Fruit fly (Drosophila melanogaster) whole organism, embryonic: Measurements from ENCODE around the gene CG9288.

Source experiments
- Atf6 ChIP-seq: fragments of 200-800 bp; sonication (Bioruptor generic); IDR thresholded peaks from 2 replicates; pipeline ENCODE4 v1.3.6; 2022; ENCODE audit warnings: missing biosample characterization, missing genetic modification characterization
- B-H2 ChIP-seq: fragments of 200-800 bp; sonication (Bioruptor generic); optimal IDR thresholded peaks from 2 replicates; lab custom pipeline; 2018; ENCODE audit warnings: missing biosample characterization, mild to moderate bottlenecking, missing genetic modification characterization
- CG10959 ChIP-seq: fragments of 200-800 bp; sonication (Bioruptor generic); IDR thresholded peaks from 2 replicates; pipeline ENCODE4 v1.3.6; 2022; ENCODE audit warnings: missing biosample characterization, missing genetic modification characterization
- CG11456 ChIP-seq: fragments of 200-800 bp; sonication (Bioruptor generic); IDR thresholded peaks from 3 replicates; pipeline ENCODE4 v1.3.6; 2022; ENCODE audit warnings: missing biosample characterization, missing genetic modification characterization
- CG13287 ChIP-seq: fragments of 200-800 bp; sonication (Bioruptor generic); IDR thresholded peaks from 2 replicates; pipeline ENCODE4 v1.3.6; 2022; ENCODE audit warnings: missing biosample characterization, missing genetic modification characterization; ENCODE audit not compliant: partially characterized antibody
- CG13624 ChIP-seq: fragments of 200-800 bp; sonication (Bioruptor generic); optimal IDR thresholded peaks from 2 replicates; lab custom pipeline; 2016; ENCODE audit warnings: missing biosample characterization, missing genetic modification characterization
- CG14667 ChIP-seq: fragments of 200-800 bp; sonication (Bioruptor generic); IDR thresholded peaks from 2 replicates; pipeline ENCODE4 v1.3.6; 2022; ENCODE audit warnings: missing biosample characterization, missing genetic modification characterization
- CG15514 ChIP-seq: fragments of 200-800 bp; sonication (Bioruptor generic); optimal IDR thresholded peaks from 3 replicates; lab custom pipeline; 2017; ENCODE audit warnings: missing biosample characterization, missing genetic modification characterization, mild to moderate bottlenecking, moderate library complexity, missing genetic modification reagents
- CG1603 ChIP-seq: fragments of 200-800 bp; sonication (Bioruptor generic); optimal IDR thresholded peaks from 2 replicates; lab custom pipeline; 2019; ENCODE audit warnings: missing biosample characterization, mild to moderate bottlenecking, missing genetic modification characterization, moderate library complexity
- CG16863 ChIP-seq: fragments of 200-800 bp; sonication (Bioruptor generic); optimal IDR thresholded peaks from 3 replicates; lab custom pipeline; 2016; ENCODE audit warnings: missing biosample characterization, missing genetic modification characterization
- CG30403 ChIP-seq: fragments of 200-800 bp; sonication (Bioruptor generic); optimal IDR thresholded peaks from 3 replicates; lab custom pipeline; 2016; ENCODE audit warnings: missing biosample characterization, missing genetic modification characterization
- CG30431 ChIP-seq: fragments of 200-800 bp; sonication (Bioruptor generic); optimal IDR thresholded peaks from 2 replicates; lab custom pipeline; 2017; ENCODE audit warnings: missing biosample characterization, missing genetic modification characterization
- CG3281 ChIP-seq: fragments of 200-800 bp; sonication (Bioruptor generic); optimal IDR thresholded peaks from 3 replicates; lab custom pipeline; 2017; ENCODE audit warnings: missing biosample characterization, mild to moderate bottlenecking, missing genetic modification characterization
- CG5245 ChIP-seq: fragments of 200-800 bp; sonication (Bioruptor generic); optimal IDR thresholded peaks from 3 replicates; lab custom pipeline; 2016; ENCODE audit warnings: missing biosample characterization, missing genetic modification characterization
- CG6175 ChIP-seq: fragments of 200-800 bp; sonication (Bioruptor generic); IDR thresholded peaks from 3 replicates; pipeline ENCODE4 v1.3.6; 2022; ENCODE audit warnings: missing biosample characterization, missing genetic modification characterization
- CG6854 ChIP-seq: fragments of 200-800 bp; sonication (Bioruptor generic); optimal IDR thresholded peaks from 3 replicates; lab custom pipeline; 2017; ENCODE audit warnings: missing biosample characterization, mild to moderate bottlenecking, missing genetic modification characterization
- CG7271 ChIP-seq: fragments of 200-800 bp; sonication (Bioruptor generic); optimal IDR thresholded peaks from 2 replicates; lab custom pipeline; 2018; ENCODE audit warnings: missing biosample characterization, mild to moderate bottlenecking, missing genetic modification characterization, moderate library complexity
- D ChIP-seq, 2 experiments: fragments of 200-800 bp in 1 of 2; fragments of >200 bp in 1 of 2; sonication (Bioruptor generic) in 1 of 2; optimal IDR thresholded peaks; 2 replicates in 1 of 2; 3 replicates in 1 of 2; lab custom pipeline; 2017; ENCODE audit warnings: mild to moderate bottlenecking in 1 of 2, missing biosample characterization in 1 of 2, missing genetic modification characterization in 1 of 2, missing genetic modification reagents in 1 of 2
- Ets97D ChIP-seq: fragments of 200-800 bp; sonication (Bioruptor generic); optimal IDR thresholded peaks from 3 replicates; lab custom pipeline; 2016; ENCODE audit warnings: missing biosample characterization, missing genetic modification characterization
- GATAe ChIP-seq: fragments of 200-800 bp; sonication (Bioruptor generic); conservative IDR thresholded peaks from 2 replicates; pipeline ENCODE4 v1.3.6; 2022; ENCODE audit warnings: missing biosample characterization, missing genetic modification characterization
- Gug ChIP-seq: fragments of 200-800 bp; sonication (Bioruptor generic); IDR thresholded peaks from 4 replicates; pipeline ENCODE4 v1.3.6; 2022; ENCODE audit warnings: missing biosample characterization, missing genetic modification characterization
- Hr78 ChIP-seq, 2 experiments: fragments of 200-800 bp in 1 of 2; fragments of >200 bp in 1 of 2; sonication (Bioruptor generic) in 1 of 2; optimal IDR thresholded peaks; 2 replicates each; lab custom pipeline; 2017 to 2019; ENCODE audit warnings: missing biosample characterization in 2 of 2, missing genetic modification characterization in 2 of 2, mild to moderate bottlenecking in 1 of 2, moderate library complexity in 1 of 2
- Med ChIP-seq: fragments of 200-800 bp; sonication (Bioruptor generic); peaks from one replicate; lab custom pipeline; 2016; ENCODE audit warnings: missing biosample characterization, missing genetic modification characterization, mild to moderate bottlenecking, inconsistent platforms, moderate library complexity
- Meics ChIP-seq: fragments of 200-800 bp; sonication (Bioruptor generic); optimal IDR thresholded peaks from 2 replicates; lab custom pipeline; 2017; ENCODE audit warnings: missing biosample characterization, mild to moderate bottlenecking, missing genetic modification characterization
- NFAT ChIP-seq: fragments of 200-800 bp; sonication (Bioruptor generic); IDR thresholded peaks from 2 replicates; pipeline ENCODE4 v1.3.6; 2022; ENCODE audit warnings: missing biosample characterization, missing genetic modification characterization
- NK7.1 ChIP-seq: fragments of 200-800 bp; sonication (Bioruptor generic); optimal IDR thresholded peaks from 3 replicates; lab custom pipeline; 2016; ENCODE audit warnings: missing biosample characterization, missing genetic modification characterization
- Nf-YB ChIP-seq: fragments of 200-800 bp; sonication (Bioruptor generic); optimal IDR thresholded peaks from 3 replicates; lab custom pipeline; 2019; ENCODE audit warnings: missing biosample characterization, mild to moderate bottlenecking, missing genetic modification characterization, moderate library complexity
- Ptx1 ChIP-seq: fragments of 200-800 bp; sonication (Bioruptor generic); IDR thresholded peaks from 2 replicates; pipeline ENCODE4 v1.3.6; 2022; ENCODE audit warnings: missing biosample characterization, missing genetic modification characterization
- Side ChIP-seq: fragments of 200-800 bp; sonication (Bioruptor generic); optimal IDR thresholded peaks from 2 replicates; lab custom pipeline; 2016; ENCODE audit warnings: missing biosample characterization, missing genetic modification characterization
- Sry-δ ChIP-seq: fragments of 200-800 bp; sonication (Bioruptor generic); optimal IDR thresholded peaks from 2 replicates; lab custom pipeline; 2016; ENCODE audit warnings: missing biosample characterization, missing genetic modification characterization
- esg ChIP-seq: fragments of 200-800 bp; sonication (Bioruptor generic); conservative IDR thresholded peaks from 2 replicates; pipeline ENCODE4 v1.3.6; 2022; ENCODE audit warnings: missing biosample characterization, missing genetic modification characterization
- fd96Cb ChIP-seq: fragments of 200-800 bp; sonication (Bioruptor generic); optimal IDR thresholded peaks from 2 replicates; lab custom pipeline; 2018; ENCODE audit warnings: missing biosample characterization, mild to moderate bottlenecking, missing genetic modification characterization, moderate library complexity
- gem ChIP-seq: fragments of 200-800 bp; sonication (Bioruptor generic); optimal IDR thresholded peaks from 2 replicates; lab custom pipeline; 2019; ENCODE audit warnings: missing biosample characterization, mild to moderate bottlenecking, missing genetic modification characterization, moderate library complexity
- gsb ChIP-seq: fragments of 200-800 bp; sonication (Bioruptor generic); IDR thresholded peaks from 2 replicates; pipeline ENCODE4 v1.3.6; 2022; ENCODE audit warnings: missing biosample characterization, missing genetic modification characterization
- h ChIP-seq: fragments of >200 bp; optimal IDR thresholded peaks from 2 replicates; lab custom pipeline; 2017
- ham ChIP-seq: fragments of 200-800 bp; sonication (Bioruptor generic); IDR thresholded peaks from 2 replicates; pipeline ENCODE4 v1.3.6; 2022; ENCODE audit warnings: missing biosample characterization, missing genetic modification characterization
- ind ChIP-seq: fragments of 200-800 bp; sonication (Bioruptor generic); optimal IDR thresholded peaks from 3 replicates; lab custom pipeline; 2016; ENCODE audit warnings: missing biosample characterization, missing genetic modification characterization
- inv ChIP-seq: fragments of 200-800 bp; sonication (Bioruptor generic); IDR thresholded peaks from 2 replicates; pipeline ENCODE4 v1.3.6; 2022; ENCODE audit warnings: missing biosample characterization, missing genetic modification characterization; ENCODE audit not compliant: partially characterized antibody
- kni ChIP-seq: fragments of 200-800 bp; sonication (Bioruptor generic); optimal IDR thresholded peaks from 3 replicates; lab custom pipeline; 2017; ENCODE audit warnings: mild to moderate bottlenecking, missing biosample characterization, missing genetic modification reagents, missing genetic modification characterization
- lov ChIP-seq, 2 experiments: fragments of 200-800 bp in 1 of 2; fragments of >200 bp in 1 of 2; sonication (Bioruptor generic) in 1 of 2; IDR thresholded peaks in 1 of 2; optimal IDR thresholded peaks in 1 of 2; 2 replicates in 1 of 2; 3 replicates in 1 of 2; pipeline versions ENCODE4 v1.3.6 to Lab custom; 2017 to 2022; ENCODE audit warnings: missing biosample characterization in 1 of 2, missing genetic modification characterization in 1 of 2
- ranshi ChIP-seq: fragments of 200-800 bp; sonication (Bioruptor generic); IDR thresholded peaks from 2 replicates; pipeline ENCODE4 v1.3.6; 2022; ENCODE audit warnings: missing biosample characterization, missing genetic modification characterization
- sim ChIP-seq: fragments of 200-800 bp; sonication (Bioruptor generic); IDR thresholded peaks from 2 replicates; pipeline ENCODE4 v1.3.6; 2022; ENCODE audit warnings: missing biosample characterization, missing genetic modification characterization
- sna ChIP-seq: fragments of 200-800 bp; sonication (Bioruptor generic); IDR thresholded peaks from 2 replicates; pipeline ENCODE4 v1.3.6; 2022; ENCODE audit warnings: missing biosample characterization, missing genetic modification characterization; ENCODE audit not compliant: partially characterized antibody
- sob ChIP-seq: fragments of 200-800 bp; sonication (Bioruptor generic); IDR thresholded peaks from 2 replicates; pipeline ENCODE4 v1.3.6; 2022; ENCODE audit warnings: missing biosample characterization, missing genetic modification characterization
- sug ChIP-seq: fragments of 200-800 bp; optimal IDR thresholded peaks from 2 replicates; lab custom pipeline; 2019; ENCODE audit warnings: missing biosample characterization, mild to moderate bottlenecking, missing genetic modification characterization, moderate library complexity
- unpg ChIP-seq: fragments of 200-800 bp; sonication (Bioruptor generic); optimal IDR thresholded peaks from 3 replicates; lab custom pipeline; 2018; ENCODE audit warnings: missing biosample characterization, mild to moderate bottlenecking, missing genetic modification characterization, moderate library complexity
- zen2 ChIP-seq: fragments of 200-800 bp; sonication (Bioruptor generic); IDR thresholded peaks from 3 replicates; pipeline ENCODE4 v1.3.6; 2022; ENCODE audit warnings: missing biosample characterization, missing genetic modification characterization; ENCODE audit not compliant: partially characterized antibody
- zf30C ChIP-seq: fragments of 200-800 bp; sonication (Bioruptor generic); optimal IDR thresholded peaks from 3 replicates; lab custom pipeline; 2018; ENCODE audit warnings: missing biosample characterization, mild to moderate bottlenecking, missing genetic modification characterization

The CG9288 gene

dm6 chr3R:13793979-13794665, 14.7 kb downstream of the CG9288 start (continued):
- TF ChIP-seq CG3281 (GFP tag; lab: Kevin White, UChicago): no peak
- peak; percentile 29 for TF ChIP-seq Nf-YB (GFP tag; lab: Kevin White, UChicago)
- no peak for TF ChIP-seq zen2 (GFP tag; lab: Robert Waterston, UW)
- peak; percentile 77 for TF ChIP-seq Ptx1 (GFP tag; lab: Robert Waterston, UW)
- peak; percentile 89 for TF ChIP-seq gem
- TF ChIP-seq Side (GFP tag; lab: Kevin White, UChicago): no peak
- TF ChIP-seq ind: peak; percentile 51
- TF ChIP-seq sim: no peak
- peak; percentile 83 for TF ChIP-seq unpg (GFP tag; lab: Kevin White, UChicago)
- peak; percentile 25 for TF ChIP-seq Meics
- TF ChIP-seq CG14667 (GFP tag; lab: Robert Waterston, UW): peak; percentile 42; the same call in 1 of the 2 replicates
- TF ChIP-seq ranshi (GFP tag; lab: Robert Waterston, UW): 0 out of 2 replicates have a peak, but pooled peaks have one; percentile 25
- TF ChIP-seq CG30431 (GFP tag; lab: Kevin White, UChicago): peak; percentile 47
- no peak for TF ChIP-seq CG6175
- peak; percentile 17; the same call in 1 of the 2 replicates for TF ChIP-seq sob (GFP tag; lab: Robert Waterston, UW)
- peak; percentile 67 for TF ChIP-seq CG30403 (GFP tag; lab: Kevin White, UChicago)
- TF ChIP-seq CG16863: no peak
- no peak for TF ChIP-seq GATAe (GFP tag; lab: Robert Waterston, UW)
- no peak for TF ChIP-seq kni (GFP tag; lab: Kevin White, UChicago)
- TF ChIP-seq sna (GFP tag; lab: Robert Waterston, UW): no peak
- no peak for TF ChIP-seq sug (tag; lab: Kevin White, UChicago)
- peak in 1 of 2 experiments; percentile 67 for TF ChIP-seq Hr78 (GFP tag; optimal IDR thresholded peaks at IDR 0.05; lab: Kevin White, UChicago)
- no peak for TF ChIP-seq inv
- peak; percentile 77 for TF ChIP-seq fd96Cb (tag; lab: Kevin White, UChicago)
- TF ChIP-seq D (optimal IDR thresholded peaks at IDR 0.05; lab: Kevin White, UChicago): no peak
- TF ChIP-seq D (GFP tag; optimal IDR thresholded peaks at IDR 0.05; lab: Kevin White, UChicago): peak; percentile 71
- TF ChIP-seq CG5245 (GFP tag; lab: Kevin White, UChicago): peak; percentile 30
- no peak for TF ChIP-seq Sry-δ (GFP tag; lab: Kevin White, UChicago)
- no peak for TF ChIP-seq ham (GFP tag; lab: Robert Waterston, UW)
- TF ChIP-seq esg (GFP tag; lab: Robert Waterston, UW): peak; percentile 64
- peak; percentile 80 for TF ChIP-seq Med (GFP tag; lab: Kevin White, UChicago)
- no peak for TF ChIP-seq NFAT (GFP tag; lab: Robert Waterston, UW)
- no peak for TF ChIP-seq CG15514
- no peak for TF ChIP-seq CG13287
- no peak for TF ChIP-seq CG13624 (GFP tag; lab: Kevin White, UChicago)
- TF ChIP-seq zf30C: no peak
- no peak for TF ChIP-seq lov (optimal IDR thresholded peaks at IDR 0.05; lab: Kevin White, UChicago)
- no peak for TF ChIP-seq lov (GFP tag; IDR thresholded peaks at IDR 0.05; lab: Robert Waterston, UW)
- TF ChIP-seq CG7271 (tag; lab: Kevin White, UChicago): no peak
- TF ChIP-seq Atf6: no peak
- TF ChIP-seq gsb (GFP tag; lab: Robert Waterston, UW): no peak
- no peak for TF ChIP-seq Ets97D
- peak; percentile 46 for TF ChIP-seq CG1603 (tag; lab: Kevin White, UChicago)
- peak; percentile 42; the same call in 3 of the 4 replicates for TF ChIP-seq Gug (GFP tag; lab: Robert Waterston, UW)
- peak; percentile 51; the same call in 1 of the 2 replicates for TF ChIP-seq CG10959
- no peak for TF ChIP-seq h
- no peak for TF ChIP-seq B-H2 (GFP tag; lab: Kevin White, UChicago)
- peak; percentile 10 for TF ChIP-seq NK7.1
- TF ChIP-seq CG6854 (GFP tag; lab: Kevin White, UChicago): no peak
- 0 out of 3 replicates have a peak, but pooled peaks have one; percentile 62 for TF ChIP-seq CG11456 (GFP tag; lab: Robert Waterston, UW)
